Worm (Caenorhabditis elegans) whole organism, L3 larva: ENCODE results near the gene gtap-2.

Experiments
- R02D3.7 ChIP-seq: fragments of 150-350 bp; optimal IDR thresholded peaks from 2 replicates; lab custom pipeline; 2014; ENCODE audit warnings: missing biosample characterization, missing genetic modification characterization
- ZK546.5 ChIP-seq: sonication (generic microtip); optimal IDR thresholded peaks from 2 replicates; lab custom pipeline; 2017; ENCODE audit warnings: missing biosample characterization, missing genetic modification characterization
- aly-2 ChIP-seq: fragments of 150-350 bp; optimal IDR thresholded peaks from 2 replicates; lab custom pipeline; 2014; ENCODE audit warnings: missing biosample characterization, missing genetic modification characterization
- ama-1 ChIP-seq: fragments of 150-350 bp; optimal IDR thresholded peaks from 2 replicates; lab custom pipeline; 2018
- ceh-16 ChIP-seq: sonication (generic microtip); optimal IDR thresholded peaks from 2 replicates; lab custom pipeline; 2017; ENCODE audit warnings: missing biosample characterization, missing genetic modification characterization
- ceh-28 ChIP-seq: fragments of 150-350 bp; optimal IDR thresholded peaks from 2 replicates; lab custom pipeline; 2014; ENCODE audit warnings: missing biosample characterization, missing genetic modification reagents, missing genetic modification characterization
- ceh-82 ChIP-seq: fragments of 150-350 bp; optimal IDR thresholded peaks from 2 replicates; lab custom pipeline; 2014; ENCODE audit warnings: missing biosample characterization, missing genetic modification characterization
- ceh-9 ChIP-seq: sonication (generic microtip); optimal IDR thresholded peaks from 2 replicates; lab custom pipeline; 2018; ENCODE audit warnings: missing biosample characterization, missing genetic modification characterization
- daf-12 ChIP-seq: fragments of 150-350 bp; optimal IDR thresholded peaks from 2 replicates; lab custom pipeline; 2014; ENCODE audit warnings: missing biosample characterization, missing genetic modification reagents, missing genetic modification characterization
- egl-27 ChIP-seq: sonication (generic microtip); optimal IDR thresholded peaks from 4 replicates; lab custom pipeline; 2017; ENCODE audit warnings: missing biosample characterization, missing genetic modification reagents, missing genetic modification characterization
- egl-5 ChIP-seq: fragments of 150-350 bp; optimal IDR thresholded peaks from 2 replicates; lab custom pipeline; 2017; ENCODE audit warnings: missing biosample characterization, missing genetic modification reagents, missing genetic modification characterization, inconsistent platforms
- elt-1 ChIP-seq: fragments of 150-350 bp; optimal IDR thresholded peaks from 2 replicates; lab custom pipeline; 2014; ENCODE audit warnings: missing biosample characterization, missing genetic modification characterization
- elt-2 ChIP-seq: sonication (generic microtip); optimal IDR thresholded peaks from 2 replicates; lab custom pipeline; 2016; ENCODE audit warnings: missing genetic modification reagents, mild to moderate bottlenecking, missing genetic modification characterization, missing compliant biosample characterization
- elt-3 ChIP-seq, 3 experiments: fragments of 150-350 bp in 1 of 3; sonication (generic microtip) in 2 of 3; optimal IDR thresholded peaks; 2 replicates in 2 of 3; 4 replicates in 1 of 3; lab custom pipeline; 2014 to 2017; ENCODE audit warnings: missing biosample characterization in 3 of 3, missing genetic modification characterization in 3 of 3
- eor-1 ChIP-seq, 2 experiments: fragments of 150-350 bp; optimal IDR thresholded peaks; 2 replicates each; lab custom pipeline; 2014 to 2018; ENCODE audit warnings: missing biosample characterization in 2 of 2, missing genetic modification characterization in 2 of 2
- fkh-10 ChIP-seq: sonication (generic microtip); optimal IDR thresholded peaks from 2 replicates; lab custom pipeline; 2017; ENCODE audit warnings: missing biosample characterization, missing genetic modification reagents, missing genetic modification characterization
- fkh-2 ChIP-seq: fragments of 150-350 bp; optimal IDR thresholded peaks from 2 replicates; lab custom pipeline; 2014; ENCODE audit warnings: missing biosample characterization, missing genetic modification reagents, missing genetic modification characterization
- fos-1 ChIP-seq: fragments of 150-350 bp; optimal IDR thresholded peaks from 2 replicates; lab custom pipeline; 2014; ENCODE audit warnings: missing biosample characterization, missing genetic modification characterization
- hmg-11 ChIP-seq: sonication (generic microtip); optimal IDR thresholded peaks from 2 replicates; lab custom pipeline; 2016; ENCODE audit warnings: missing genetic modification characterization, missing compliant biosample characterization
- jun-1 ChIP-seq: fragments of 150-350 bp; optimal IDR thresholded peaks from 2 replicates; lab custom pipeline; 2014; ENCODE audit warnings: missing biosample characterization, missing genetic modification reagents, missing genetic modification characterization
- lin-15B ChIP-seq: fragments of 150-350 bp; optimal IDR thresholded peaks from 2 replicates; lab custom pipeline; 2014; ENCODE audit warnings: missing biosample characterization, missing genetic modification characterization
- lin-39 ChIP-seq: fragments of 150-350 bp; optimal IDR thresholded peaks from 2 replicates; lab custom pipeline; 2018; ENCODE audit warnings: missing biosample characterization, missing genetic modification reagents, missing genetic modification characterization
- lsy-12 ChIP-seq: sonication (generic microtip); optimal IDR thresholded peaks from 2 replicates; lab custom pipeline; 2016; ENCODE audit warnings: mild to moderate bottlenecking, missing genetic modification characterization, missing compliant biosample characterization
- mdl-1 ChIP-seq: fragments of 150-350 bp; optimal IDR thresholded peaks from 2 replicates; lab custom pipeline; 2014; ENCODE audit warnings: missing biosample characterization, missing genetic modification characterization
- mml-1 ChIP-seq: fragments of 150-350 bp; sonication (generic microtip); optimal IDR thresholded peaks from 3 replicates; lab custom pipeline; 2014; ENCODE audit warnings: missing biosample characterization, missing genetic modification characterization
- nfya-1 ChIP-seq: sonication (generic microtip); optimal IDR thresholded peaks from 2 replicates; lab custom pipeline; 2017; ENCODE audit warnings: missing genetic modification characterization, mild to moderate bottlenecking, missing compliant biosample characterization, antibody characterized with exemption, moderate library complexity; ENCODE audit not compliant: insufficient read depth
- nhr-11 ChIP-seq: fragments of 150-350 bp; optimal IDR thresholded peaks from 2 replicates; lab custom pipeline; 2014; ENCODE audit warnings: missing biosample characterization, missing genetic modification characterization
- nhr-12 ChIP-seq: fragments of 150-350 bp; optimal IDR thresholded peaks from 2 replicates; lab custom pipeline; 2014; ENCODE audit warnings: missing biosample characterization, missing genetic modification characterization
- nhr-23 ChIP-seq: fragments of 150-350 bp; optimal IDR thresholded peaks from 2 replicates; lab custom pipeline; 2014; ENCODE audit warnings: missing biosample characterization, missing genetic modification reagents, missing genetic modification characterization
- nhr-237 ChIP-seq: fragments of 150-350 bp; optimal IDR thresholded peaks from 2 replicates; lab custom pipeline; 2014; ENCODE audit warnings: missing biosample characterization, missing genetic modification characterization
- nhr-25 ChIP-seq: sonication (generic microtip); optimal IDR thresholded peaks from 2 replicates; lab custom pipeline; 2017; ENCODE audit warnings: missing biosample characterization, missing genetic modification characterization
- nhr-28 ChIP-seq: fragments of 150-350 bp; optimal IDR thresholded peaks from 2 replicates; lab custom pipeline; 2014; ENCODE audit warnings: missing biosample characterization, missing genetic modification characterization
- nhr-43 ChIP-seq: sonication (generic microtip); optimal IDR thresholded peaks from 2 replicates; lab custom pipeline; 2016; ENCODE audit warnings: mild to moderate bottlenecking, missing genetic modification characterization, missing compliant biosample characterization; ENCODE audit not compliant: poor library complexity, severe bottlenecking
- nhr-76 ChIP-seq: fragments of 150-350 bp; sonication (generic microtip); optimal IDR thresholded peaks from 5 replicates; lab custom pipeline; 2014; ENCODE audit warnings: missing biosample characterization, missing genetic modification characterization
- nhr-77 ChIP-seq: fragments of 150-350 bp; optimal IDR thresholded peaks from 2 replicates; lab custom pipeline; 2014; ENCODE audit warnings: missing biosample characterization, missing genetic modification characterization
- pha-4 ChIP-seq: fragments of 150-350 bp; optimal IDR thresholded peaks from 2 replicates; lab custom pipeline; 2014; ENCODE audit warnings: missing biosample characterization, missing genetic modification reagents, missing genetic modification characterization
- pqm-1 ChIP-seq: fragments of 150-350 bp; optimal IDR thresholded peaks from 2 replicates; lab custom pipeline; 2017; ENCODE audit warnings: missing biosample characterization, missing genetic modification characterization, inconsistent platforms
- sea-2 ChIP-seq: fragments of 150-350 bp; sonication (generic microtip); optimal IDR thresholded peaks from 4 replicates; lab custom pipeline; 2014; ENCODE audit warnings: missing biosample characterization, missing genetic modification reagents, missing genetic modification characterization
- skn-1 ChIP-seq: fragments of 150-350 bp; optimal IDR thresholded peaks from 2 replicates; lab custom pipeline; 2014; ENCODE audit warnings: missing biosample characterization, missing genetic modification characterization
- snpc-4 ChIP-seq: fragments of 150-350 bp; optimal IDR thresholded peaks from 2 replicates; lab custom pipeline; 2014; ENCODE audit warnings: missing biosample characterization, missing genetic modification characterization
- tbx-2 ChIP-seq: sonication (generic microtip); optimal IDR thresholded peaks from 2 replicates; lab custom pipeline; 2016; ENCODE audit warnings: mild to moderate bottlenecking, missing genetic modification characterization, missing compliant biosample characterization
- unc-39 ChIP-seq: sonication (generic microtip); optimal IDR thresholded peaks from 4 replicates; lab custom pipeline; 2017; ENCODE audit warnings: missing biosample characterization, missing genetic modification characterization
- unc-62 ChIP-seq: fragments of 150-350 bp; sonication (generic microtip); optimal IDR thresholded peaks from 4 replicates; lab custom pipeline; 2014; ENCODE audit warnings: missing biosample characterization, missing genetic modification reagents, missing genetic modification characterization
- zag-1 ChIP-seq: fragments of 150-350 bp; optimal IDR thresholded peaks from 2 replicates; lab custom pipeline; 2014; ENCODE audit warnings: missing biosample characterization, missing genetic modification characterization
- ztf-11 ChIP-seq: fragments of 150-350 bp; optimal IDR thresholded peaks from 2 replicates; lab custom pipeline; 2014; ENCODE audit warnings: missing biosample characterization, missing genetic modification characterization
- ztf-4 ChIP-seq: fragments of 150-350 bp; optimal IDR thresholded peaks from 2 replicates; lab custom pipeline; 2014; ENCODE audit warnings: missing biosample characterization, missing genetic modification characterization

The gtap-2 gene

DNA sequence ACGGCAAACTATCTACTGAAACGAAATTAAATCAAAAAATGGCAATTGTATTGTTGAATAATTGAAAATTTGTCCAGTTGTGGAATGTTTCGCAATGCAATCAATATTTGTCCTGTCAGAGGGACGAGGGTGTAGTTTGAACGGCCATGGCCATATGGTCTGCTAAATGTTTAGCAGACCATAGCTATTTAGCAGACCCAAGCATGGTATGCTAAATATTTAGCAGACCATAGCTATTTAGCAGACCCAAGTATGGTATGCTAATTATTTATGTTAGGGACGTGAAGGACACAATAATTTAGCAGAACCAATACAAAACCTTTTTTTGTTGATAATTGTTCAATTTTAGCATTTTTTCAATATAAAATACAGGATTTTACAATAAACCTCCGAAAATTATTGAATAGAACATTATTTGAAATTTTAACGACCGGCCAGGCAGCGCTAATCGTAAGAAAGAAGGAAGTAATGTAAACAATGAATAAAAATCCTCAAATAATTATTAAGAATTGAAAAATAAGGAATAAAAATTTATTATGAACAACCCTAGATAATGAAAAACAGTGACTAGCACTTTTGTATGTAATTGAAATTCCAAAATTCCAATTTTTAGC lies 3.2 kb upstream of the gtap-2 start, which contains the start of gene riok-3:
Gene riok-3 (minus strand): TSS at position 15 of the 614 bp plus-strand sequence.
- TF ChIP-seq elt-2: peak; percentile 20
- peak; percentile 36 for TF ChIP-seq nhr-23 (tag; lab: Kevin White, UChicago)
- peak; percentile 12 for TF ChIP-seq nfya-1 (tag; lab: Kevin White, UChicago)
- TF ChIP-seq fkh-10 (GFP tag; lab: Kevin White, UChicago): no peak
- peak; percentile 62 for TF ChIP-seq ama-1
- no peak for TF ChIP-seq ztf-11
- no peak for TF ChIP-seq fos-1 (tag; lab: Kevin White, UChicago)
- TF ChIP-seq nhr-25 (tag; lab: Kevin White, UChicago): peak; percentile 33
- no peak for TF ChIP-seq mml-1 (tag; lab: Kevin White, UChicago)
- TF ChIP-seq pqm-1 (tag; lab: Kevin White, UChicago): no peak
- TF ChIP-seq aly-2 (tag; lab: Kevin White, UChicago): no peak
- TF ChIP-seq, all 47 proteins: peak for 5

DNA sequence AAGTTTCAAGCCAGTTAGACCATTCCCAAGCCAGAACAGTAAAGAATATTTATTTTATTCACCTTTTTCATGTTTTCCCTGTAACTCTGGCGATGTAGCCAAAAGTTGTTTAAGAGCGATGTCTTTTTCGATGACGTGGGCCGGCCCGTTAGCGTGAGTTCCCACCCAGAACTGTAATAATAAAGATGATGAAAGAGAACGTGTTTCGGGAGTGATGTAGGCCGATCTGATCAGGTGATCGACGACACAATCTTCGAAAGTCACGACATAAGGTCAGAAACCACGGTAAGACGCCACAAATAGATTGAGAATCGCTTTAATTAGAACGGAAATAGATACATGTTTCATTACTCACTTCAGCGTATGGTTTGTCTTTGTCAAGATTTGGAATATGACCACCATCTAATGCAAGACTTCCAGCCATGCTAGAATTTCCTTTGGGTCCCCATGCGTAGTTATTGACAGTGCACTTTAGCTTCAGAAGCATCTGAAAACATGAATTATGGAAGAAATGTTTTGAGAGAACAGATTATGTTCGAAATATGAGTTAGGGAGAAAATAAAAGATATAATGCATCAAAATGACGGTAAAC lies 1.3 kb upstream of the gtap-2 start, which contains the start of gene ZK632.4:
Gene ZK632.4 (minus strand): TSS at position 487 of the 592 bp plus-strand sequence.
- TF ChIP-seq nhr-23 (tag; lab: Kevin White, UChicago) (peak; percentile 53), tbx-2 (tag; lab: Kevin White, UChicago) (no peak), nhr-25 (tag; lab: Kevin White, UChicago) (peak; percentile 26)

DNA sequence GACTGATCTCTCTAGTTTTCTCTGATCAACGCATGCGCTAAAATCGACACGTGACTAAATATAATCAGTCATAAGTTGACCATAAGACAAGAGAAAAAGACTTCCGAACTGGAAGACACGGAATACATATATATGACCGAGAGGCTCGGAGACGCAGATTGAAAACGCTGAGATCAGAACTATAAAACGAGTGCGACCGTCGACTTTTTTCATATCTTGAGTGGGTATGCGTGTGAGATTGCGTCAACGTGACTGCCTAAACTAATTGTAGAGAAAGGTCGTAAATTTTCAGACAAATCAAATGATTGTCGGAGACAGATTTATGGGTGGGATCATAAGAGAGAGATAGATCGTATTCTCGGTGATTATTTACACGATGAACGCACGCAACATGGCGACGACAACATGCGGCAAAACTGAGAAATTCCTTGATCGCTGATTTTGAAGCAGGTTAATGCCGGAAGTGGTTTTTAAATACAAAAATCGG lies 741 bp upstream of the gtap-2 start:
- TF ChIP-seq hmg-11 (tag; lab: Kevin White, UChicago) (no peak), lin-15B (no peak), unc-62 (GFP tag; lab: Kevin White, UChicago) (no peak), nhr-77 (tag; lab: Kevin White, UChicago) (no peak), ztf-4 (tag; lab: Kevin White, UChicago) (no peak), ceh-16 (no peak), nhr-76 (tag; lab: Kevin White, UChicago) (no peak), zag-1 (tag; lab: Kevin White, UChicago) (no peak), jun-1 (peak; percentile 55), pqm-1 (tag; lab: Kevin White, UChicago) (peak; percentile 48), ceh-28 (tag; lab: Kevin White, UChicago) (no peak), nhr-25 (tag; lab: Kevin White, UChicago) (peak; percentile 67), fos-1 (tag; lab: Kevin White, UChicago) (no peak), nhr-12 (tag; lab: Kevin White, UChicago) (no peak), mml-1 (tag; lab: Kevin White, UChicago) (no peak), elt-1 (no peak), elt-3 (tag; optimal IDR thresholded peaks at IDR 0.05; lab: Kevin White, UChicago) (no peak), egl-5 (no peak), ZK546.5 (tag; lab: Kevin White, UChicago) (no peak), egl-27 (tag; lab: Kevin White, UChicago) (no peak), nfya-1 (tag; lab: Kevin White, UChicago) (peak; percentile 10), ztf-11 (no peak), nhr-11 (tag; lab: Kevin White, UChicago) (no peak), daf-12 (tag; lab: Kevin White, UChicago) (no peak), sea-2 (GFP tag; lab: Kevin White, UChicago) (no peak), mdl-1 (peak; percentile 32), pha-4 (no peak), fkh-2 (no peak), ama-1 (peak; percentile 82), nhr-28 (no peak), nhr-237 (tag; lab: Kevin White, UChicago) (no peak), fkh-10 (GFP tag; lab: Kevin White, UChicago) (no peak), nhr-23 (tag; lab: Kevin White, UChicago) (peak; percentile 49), skn-1 (no peak), R02D3.7 (tag; lab: Kevin White, UChicago) (no peak), ceh-9 (tag; lab: Kevin White, UChicago) (no peak), elt-2 (peak; percentile 65), unc-39 (tag; lab: Kevin White, UChicago) (no peak), tbx-2 (tag; lab: Kevin White, UChicago) (no peak), snpc-4 (tag; lab: Kevin White, UChicago) (no peak), lsy-12 (tag; lab: Kevin White, UChicago) (no peak), nhr-43 (tag; lab: Kevin White, UChicago) (peak; percentile 80), lin-39 (tag; lab: Kevin White, UChicago) (no peak), aly-2 (tag; lab: Kevin White, UChicago) (no peak), eor-1 (tag; optimal IDR thresholded peaks at IDR 0.05; lab: Kevin White, UChicago) (no peak), ceh-82 (tag; lab: Kevin White, UChicago) (no peak)
